Worm (Caenorhabditis elegans) whole organism, mixed stage, embryonic: ENCODE data around the gene gen-1.

Source experiments
- ceh-43 ChIP-seq: fragments of 200-800 bp; sonication (Bioruptor generic); optimal IDR thresholded peaks from 2 replicates; lab custom pipeline; 2018; ENCODE audit warnings: mild to moderate bottlenecking, missing genetic modification characterization, moderate library complexity, missing compliant biosample characterization
- lin-32 ChIP-seq: fragments of 200-800 bp; sonication (Bioruptor generic); optimal IDR thresholded peaks from 2 replicates; lab custom pipeline; 2018; ENCODE audit warnings: mild to moderate bottlenecking, missing genetic modification characterization, missing compliant biosample characterization
- nhr-28 ChIP-seq: fragments of 150-350 bp; optimal IDR thresholded peaks from 2 replicates; lab custom pipeline; 2014; ENCODE audit warnings: missing biosample characterization, missing genetic modification characterization
- pha-4 ChIP-seq: fragments of 150-350 bp; optimal IDR thresholded peaks from 2 replicates; lab custom pipeline; 2018; ENCODE audit warnings: missing biosample characterization, missing genetic modification reagents, missing genetic modification characterization
- sem-2 ChIP-seq: fragments of 200-800 bp; sonication (Bioruptor generic); optimal IDR thresholded peaks from 2 replicates; lab custom pipeline; 2018; ENCODE audit warnings: mild to moderate bottlenecking, missing genetic modification characterization, missing compliant biosample characterization
- snpc-4 ChIP-seq: fragments of 150-350 bp; optimal IDR thresholded peaks from 2 replicates; lab custom pipeline; 2014; ENCODE audit warnings: missing biosample characterization, missing genetic modification characterization
- unc-39 ChIP-seq: fragments of 150-350 bp; optimal IDR thresholded peaks from 2 replicates; lab custom pipeline; 2014; ENCODE audit warnings: missing biosample characterization, missing genetic modification characterization
- zip-8 ChIP-seq: fragments of 150-350 bp; optimal IDR thresholded peaks from 2 replicates; lab custom pipeline; 2014; ENCODE audit warnings: missing biosample characterization, missing genetic modification characterization

DNA sequence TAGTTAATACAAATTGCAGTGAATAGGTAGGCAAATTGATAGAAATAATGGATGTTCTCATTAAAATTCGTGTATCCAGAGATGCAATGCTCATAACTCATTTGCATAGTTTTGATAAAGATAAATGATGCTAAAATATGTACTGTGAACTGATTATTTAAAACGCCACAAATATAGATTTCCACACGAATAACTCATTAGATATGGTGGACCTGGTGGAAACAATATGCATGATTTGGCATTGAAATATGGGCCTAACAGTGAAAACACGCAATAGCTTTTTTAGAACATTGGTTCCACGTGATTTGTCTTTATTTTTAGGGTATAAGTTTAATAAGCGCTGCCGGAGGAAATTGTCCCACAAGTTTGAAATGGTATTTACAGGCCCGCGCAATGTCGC, 22.3 kb upstream of the gen-1 start, which contains the start of gene srg-3:
- no peak for TF ChIP-seq ceh-43 (GFP tag; lab: Kevin White, UChicago)
- no peak for TF ChIP-seq unc-39 (tag; lab: Kevin White, UChicago)
- TF ChIP-seq zip-8 (tag; lab: Kevin White, UChicago): no peak
- TF ChIP-seq sem-2 (GFP tag; lab: Kevin White, UChicago): no peak
- no peak for TF ChIP-seq snpc-4 (tag; lab: Kevin White, UChicago)
- TF ChIP-seq pha-4 (tag; lab: Kevin White, UChicago): no peak
- TF ChIP-seq lin-32 (GFP tag; lab: Kevin White, UChicago): no peak
- no peak for TF ChIP-seq nhr-28 (tag; lab: Kevin White, UChicago)
